Worm (Caenorhabditis elegans) whole organism, L4/young adult: ENCODE results near the gene R04B5.5.

ENCODE experiments used
- W03F9.2 ChIP-seq: fragments of 150-350 bp; optimal IDR thresholded peaks from 2 replicates; lab custom pipeline; 2014; ENCODE audit warnings: missing biosample characterization, missing genetic modification characterization
- dao-5 ChIP-seq: sonication (generic microtip); optimal IDR thresholded peaks from 2 replicates; lab custom pipeline; 2016; ENCODE audit warnings: missing genotype, missing genetic modification characterization, moderate library complexity, missing compliant biosample characterization
- him-1 ChIP-seq: sonication (generic microtip); optimal IDR thresholded peaks from 2 replicates; lab custom pipeline; 2016; ENCODE audit warnings: missing genotype, missing genetic modification reagents, missing genetic modification characterization, missing compliant biosample characterization

R04B5.5 gene

ce11 chrV:10101916-10102315 is 14.6 kb downstream of the R04B5.5 start, which contains the start of gene C08B6.14:
C08B6.14 (minus strand) TSS chrV:10102016.
- TF ChIP-seq dao-5 (tag; lab: Kevin White, UChicago) (no peak), him-1 (tag; lab: Kevin White, UChicago) (no peak), W03F9.2 (no peak)

ce11 chrV:10103811-10104210 is 16.5 kb downstream of the R04B5.5 start:
- TF ChIP-seq him-1 (tag; lab: Kevin White, UChicago) (no peak), W03F9.2 (no peak)

DNA sequence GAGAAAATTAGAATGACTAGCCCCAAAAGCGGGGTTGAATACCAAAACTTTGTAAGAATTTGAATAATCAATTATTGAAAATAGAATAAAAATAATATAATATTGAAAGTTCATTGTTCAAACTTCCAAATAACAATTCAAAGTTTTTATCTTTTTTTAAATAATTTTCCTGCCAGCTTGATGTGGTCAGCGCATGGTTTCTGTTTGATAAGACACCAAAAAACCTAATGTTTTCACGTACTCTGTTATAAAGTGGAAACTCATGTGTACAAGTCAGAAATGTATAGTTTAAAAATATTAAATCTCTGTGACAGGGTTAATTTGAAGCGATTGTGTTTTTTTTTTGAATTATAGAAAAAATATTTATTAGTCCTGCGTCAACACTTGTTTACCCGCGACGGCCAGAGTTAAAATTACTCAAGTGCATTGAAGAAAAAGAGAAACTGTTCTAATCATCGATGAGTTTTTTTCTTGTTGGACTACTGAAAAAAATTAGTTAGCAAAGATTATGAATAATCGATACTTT is 17.6 kb downstream of the R04B5.5 start, which contains the start of gene ugt-17:
Gene ugt-17 (minus strand): TSS at position 180 of the 526 bp plus-strand sequence.
- no peak for TF ChIP-seq dao-5 (tag; lab: Kevin White, UChicago)
- TF ChIP-seq him-1 (tag; lab: Kevin White, UChicago), result no peak

DNA sequence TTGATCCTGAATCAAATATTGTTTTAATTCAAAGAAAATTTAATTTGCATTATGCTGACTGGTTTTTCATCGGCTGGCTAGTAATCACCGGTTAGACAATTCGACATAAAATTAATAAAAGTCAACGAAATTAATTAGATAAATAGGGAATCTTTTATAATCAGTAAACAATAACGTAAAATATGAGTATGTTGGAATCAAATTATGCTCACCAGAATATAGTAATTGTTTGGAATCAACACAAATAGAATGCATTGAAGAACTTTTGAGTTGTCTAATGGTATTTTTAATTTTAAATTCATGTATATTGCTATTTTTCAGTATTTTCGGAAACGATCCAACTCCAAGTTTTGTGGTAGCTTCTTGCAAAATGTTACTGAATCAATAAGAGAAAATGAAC is 18.1 kb downstream of the R04B5.5 start, which contains the start of gene C08B6.2:
Gene C08B6.2 (plus strand): TSS at position 301 of the 400 bp plus-strand sequence.
- no peak for TF ChIP-seq dao-5 (tag; lab: Kevin White, UChicago)
- TF ChIP-seq him-1 (tag; lab: Kevin White, UChicago), result no peak
- no peak for TF ChIP-seq W03F9.2

- no peak for TF ChIP-seq dao-5 (tag; lab: Kevin White, UChicago)
- TF ChIP-seq W03F9.2, result no peak
- TF ChIP-seq him-1 (tag; lab: Kevin White, UChicago), result no peak
These were observed 20.0 kb downstream of the R04B5.5 start, which contains the start of gene C08B6.11 for ce11 chrV:10107309-10107708. C08B6.11 (plus strand) TSS chrV:10107609.

ce11 chrV:10111129-10111528 is 23.8 kb downstream of the R04B5.5 start:
- TF ChIP-seq him-1 (tag; lab: Kevin White, UChicago), result no peak
- no peak for TF ChIP-seq W03F9.2
- no peak for TF ChIP-seq dao-5 (tag; lab: Kevin White, UChicago)

DNA sequence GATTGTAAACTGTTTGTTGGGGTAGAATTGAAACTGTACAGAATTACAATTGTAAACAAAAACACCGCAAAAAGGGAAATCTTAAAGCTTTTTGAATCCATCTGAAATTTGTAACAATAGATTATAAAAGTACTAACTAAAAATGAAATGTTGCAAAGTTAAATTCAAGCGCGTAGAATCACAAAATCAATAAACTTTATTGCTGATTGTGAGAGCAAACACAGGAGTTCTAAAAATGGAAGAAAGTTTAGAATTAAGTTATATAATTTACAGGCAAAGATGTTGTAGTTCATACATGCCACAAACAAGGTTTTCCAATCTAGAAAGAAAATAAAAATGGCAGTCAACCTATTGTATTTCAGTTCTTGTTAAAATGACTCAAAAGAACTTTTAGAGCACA is 24.9 kb downstream of the R04B5.5 start, which contains the start of gene C08B6.3:
Gene C08B6.3 (minus strand): TSS at position 101 of the 400 bp plus-strand sequence.
- TF ChIP-seq him-1 (tag; lab: Kevin White, UChicago) (no peak), dao-5 (tag; lab: Kevin White, UChicago) (no peak), W03F9.2 (no peak)

- TF ChIP-seq him-1 (tag; lab: Kevin White, UChicago) (no peak), dao-5 (tag; lab: Kevin White, UChicago) (no peak), W03F9.2 (no peak)
These were observed 27.0 kb downstream of the R04B5.5 start, which contains the start of gene cht-5 for ce11 chrV:10114329-10114728. cht-5 (plus strand) TSS chrV:10114629.

- TF ChIP-seq W03F9.2, result no peak
- no peak for TF ChIP-seq him-1 (tag; lab: Kevin White, UChicago)
- no peak for TF ChIP-seq dao-5 (tag; lab: Kevin White, UChicago)
These were observed 30.2 kb downstream of the R04B5.5 start, which contains the start of gene C08B6.5 for ce11 chrV:10117465-10117864. C08B6.5 (plus strand) TSS chrV:10117765.

DNA sequence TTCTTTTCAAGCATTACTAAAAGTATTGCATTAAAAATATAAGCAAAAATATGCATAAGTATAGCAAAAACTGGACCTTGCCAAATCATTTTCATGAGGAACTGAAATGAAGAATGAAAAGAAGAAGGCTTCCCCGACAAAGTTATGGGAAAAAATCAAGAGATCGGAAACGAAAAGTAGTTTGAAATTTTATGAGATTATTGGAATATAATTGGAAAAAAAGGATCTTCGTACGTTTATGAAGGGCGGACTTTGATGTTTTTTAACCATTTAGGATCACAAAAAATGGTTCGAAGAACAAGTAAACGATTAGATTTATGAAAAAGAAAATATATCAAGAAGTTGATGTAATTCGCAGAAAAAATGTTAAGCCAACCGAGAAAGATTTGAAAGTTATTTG is 33.6 kb downstream of the R04B5.5 start, which contains the start of gene srxa-18:
Gene srxa-18 (minus strand): TSS at position 100 of the 400 bp plus-strand sequence.
- TF ChIP-seq him-1 (tag; lab: Kevin White, UChicago) (no peak), dao-5 (tag; lab: Kevin White, UChicago) (no peak), W03F9.2 (no peak)

- no peak for TF ChIP-seq him-1 (tag; lab: Kevin White, UChicago)
- no peak for TF ChIP-seq W03F9.2
- TF ChIP-seq dao-5 (tag; lab: Kevin White, UChicago), result no peak
These were observed 35.4 kb downstream of the R04B5.5 start, which contains the start of gene srxa-19 for ce11 chrV:10122670-10123069. srxa-19 (minus strand) TSS chrV:10122770.

- TF ChIP-seq him-1 (tag; lab: Kevin White, UChicago) (no peak), dao-5 (tag; lab: Kevin White, UChicago) (no peak), W03F9.2 (no peak)
These were observed 36.0 kb downstream of the R04B5.5 start, which contains the start of gene C08B6.6 for ce11 chrV:10123324-10123723. C08B6.6 (plus strand) TSS chrV:10123624.

DNA sequence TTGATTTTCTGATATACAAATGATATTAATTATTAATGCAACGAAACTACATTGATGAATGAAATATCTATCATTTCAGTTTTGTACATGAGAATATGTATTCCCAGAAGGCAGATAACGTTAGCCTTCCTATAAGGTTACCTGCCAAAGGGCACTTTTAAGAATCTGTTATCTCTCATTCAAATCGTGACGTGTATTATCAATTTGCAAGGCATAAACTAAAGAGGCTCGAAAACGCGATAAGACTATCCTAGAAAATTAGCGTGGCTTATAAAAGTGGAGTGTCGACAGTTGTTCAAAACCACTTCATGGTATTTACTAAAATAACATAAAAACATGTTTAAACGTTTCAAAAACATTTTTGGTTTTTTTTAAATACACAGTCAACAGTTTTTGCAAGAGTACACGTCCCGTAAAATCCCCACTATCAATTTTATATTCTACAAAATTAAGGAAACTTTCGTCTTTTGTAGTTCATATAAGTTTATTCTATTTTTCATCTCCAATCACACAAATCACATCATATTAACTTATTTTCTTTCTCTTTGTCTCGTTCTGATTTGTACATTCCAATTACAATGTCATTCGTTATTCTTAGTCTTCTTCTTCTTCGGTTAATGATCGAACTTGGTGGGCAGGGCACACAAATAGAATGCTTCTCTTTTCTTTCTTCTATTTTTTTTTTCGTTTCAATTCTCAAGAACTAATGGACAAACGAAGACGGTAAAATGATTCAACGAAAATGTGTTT is 37.7 kb downstream of the R04B5.5 start, which contains the start of gene C08B6.10:
Gene C08B6.10 (plus strand): TSS at position 700 of the 750 bp plus-strand sequence.
- no peak for TF ChIP-seq W03F9.2
- TF ChIP-seq him-1 (tag; lab: Kevin White, UChicago), result no peak
- no peak for TF ChIP-seq dao-5 (tag; lab: Kevin White, UChicago)

DNA sequence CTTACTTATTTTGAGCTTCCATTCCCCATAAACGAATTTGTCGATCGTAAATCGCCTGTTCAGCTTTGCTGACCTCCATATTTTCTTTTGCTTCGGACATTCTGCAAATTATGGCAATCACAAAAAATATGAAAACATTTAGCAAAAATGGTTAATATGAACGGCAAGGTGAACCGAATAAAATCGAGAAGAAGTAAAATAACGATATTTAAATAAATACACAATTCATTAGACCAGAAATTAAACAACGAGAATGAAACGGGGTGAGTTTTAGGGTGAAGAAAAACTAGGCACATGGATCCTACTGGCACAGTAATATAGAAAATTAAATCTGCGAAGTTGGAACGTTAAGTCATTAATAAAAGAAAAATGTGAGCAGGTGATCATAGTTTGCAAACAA is 42.9 kb downstream of the R04B5.5 start, which contains the start of gene aos-1:
Gene aos-1 (minus strand): TSS at position 101 of the 400 bp plus-strand sequence.
- TF ChIP-seq dao-5 (tag; lab: Kevin White, UChicago), result no peak
- TF ChIP-seq him-1 (tag; lab: Kevin White, UChicago), result no peak
- no peak for TF ChIP-seq W03F9.2
